Fruit fly (Drosophila melanogaster): Measurements from ENCODE around the gene CG14269.

Gene CG14269

DNA sequence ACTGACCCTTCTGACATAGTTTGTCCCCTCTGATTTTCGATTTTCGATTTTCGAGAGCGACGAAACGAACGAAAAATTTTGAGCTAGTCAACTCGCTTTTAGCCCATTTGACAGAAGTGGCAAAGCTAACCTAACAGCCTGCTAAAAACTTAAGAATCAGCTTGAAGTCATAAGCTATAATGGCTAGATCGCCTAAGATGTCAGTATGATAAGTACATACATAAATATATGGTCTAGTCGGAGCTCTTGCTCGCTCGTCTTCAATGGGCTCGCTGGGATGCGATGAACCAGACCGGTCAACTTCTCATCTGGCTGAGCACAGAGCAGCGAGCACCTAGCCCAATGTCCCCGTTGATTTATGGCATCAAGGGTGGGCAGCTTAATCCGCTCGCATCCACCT lies at the start of gene CG14269:
Gene CG14269 (minus strand): TSS at position 101 of the 400 bp plus-strand sequence.
- TF ChIP-seq CG1621 (tag; optimal IDR thresholded peaks at IDR 0.05) (no peak), CG8632 (GFP tag; optimal IDR thresholded peaks at IDR 0.05) (no peak), vri (GFP tag; optimal IDR thresholded peaks at IDR 0.05) (no peak), CG6808 (GFP tag; optimal IDR thresholded peaks at IDR 0.05) (no peak)

DNA sequence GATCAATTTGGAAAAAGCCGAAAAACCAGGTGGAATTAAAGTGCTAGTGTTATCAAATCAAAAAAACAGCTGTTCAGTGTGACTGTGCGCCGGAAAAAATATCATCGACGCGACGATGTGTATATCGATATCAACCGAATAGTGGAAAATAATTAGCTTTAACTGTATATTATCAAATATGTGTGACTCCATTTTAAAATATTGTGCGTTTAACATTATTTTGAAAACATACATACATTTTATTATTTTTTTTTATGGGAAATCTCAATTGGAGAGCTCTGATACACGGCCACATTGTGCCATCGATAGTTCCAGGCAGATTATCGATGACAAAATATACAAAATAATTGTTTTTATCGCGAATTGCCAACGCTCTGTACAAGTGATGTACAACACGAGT lies 49.7 kb upstream of the CG14269 start, which contains the start of the genes CG14270 and CG10803:
Gene CG14270 (minus strand): TSS at position 75 of the 400 bp plus-strand sequence.
Gene CG10803 (plus strand): TSS at position 347 of the 400 bp plus-strand sequence.
- TF ChIP-seq Hr39 (GFP tag; optimal IDR thresholded peaks at IDR 0.05) (peak; percentile 2), CG3032 (tag; optimal IDR thresholded peaks at IDR 0.05) (no peak), Eip78C (GFP tag) (peak; percentile 32), esn (GFP tag; optimal IDR thresholded peaks at IDR 0.05) (peak; percentile 40), CG3919 (GFP tag; optimal IDR thresholded peaks at IDR 0.05) (no peak), CG31627 (GFP tag; optimal IDR thresholded peaks at IDR 0.05) (peak; percentile 11), svp (GFP tag) (peak; percentile 78), Ets21C (GFP tag; optimal IDR thresholded peaks at IDR 0.05) (peak; percentile 11), dsx (GFP tag; optimal IDR thresholded peaks at IDR 0.05; ENCODE audit: poor library complexity, severe bottlenecking) (no peak), CG10631 (GFP tag; optimal IDR thresholded peaks at IDR 0.05) (peak; percentile 13), lz (GFP tag; optimal IDR thresholded peaks at IDR 0.05) (peak; percentile 23), CG6792 (GFP tag; optimal IDR thresholded peaks at IDR 0.05) (no peak), CG16779 (tag; optimal IDR thresholded peaks at IDR 0.05) (no peak)

dm6 chrX:3482119-3483014 lies 46.8 kb upstream of the CG14269 start, which contains the start of the genes CG10804 and CG10802:
CG10804 (minus strand) TSS chrX:3482322.
CG10802 (plus strand) TSS chrX:3482965.
- peak; percentile 58 for TF ChIP-seq Sox15 (GFP tag; optimal IDR thresholded peaks at IDR 0.05)
- TF ChIP-seq Met (GFP tag; optimal IDR thresholded peaks at IDR 0.05) = peak; percentile 75
- TF ChIP-seq CG9139 (GFP tag; optimal IDR thresholded peaks at IDR 0.05) = no peak
- TF ChIP-seq Eip78C (GFP tag) = peak; percentile 83
- peak; percentile 62 for TF ChIP-seq CG15336 (GFP tag; IDR thresholded peaks at IDR 0.05)
- peak; percentile 76 for TF ChIP-seq Sox14 (GFP tag; optimal IDR thresholded peaks at IDR 0.05)
- peak; percentile 17 for TF ChIP-seq CG11762 (GFP tag; optimal IDR thresholded peaks at IDR 0.05; ENCODE audit: insufficient read depth)
- TF ChIP-seq vri (GFP tag; optimal IDR thresholded peaks at IDR 0.05) = no peak
- TF ChIP-seq OdsH (GFP tag; optimal IDR thresholded peaks at IDR 0.05) = peak; percentile 70
- TF ChIP-seq Blimp-1 (GFP tag; optimal IDR thresholded peaks at IDR 0.05) = no peak
- no peak for TF ChIP-seq CG10669 (GFP tag; optimal IDR thresholded peaks at IDR 0.05)
- peak; percentile 55 for TF ChIP-seq CG6792 (GFP tag; optimal IDR thresholded peaks at IDR 0.05)
- TF ChIP-seq CG11902 (GFP tag; optimal IDR thresholded peaks at IDR 0.05) = peak; percentile 57
- peak; percentile 50 for TF ChIP-seq Ets96B (tag; optimal IDR thresholded peaks at IDR 0.05)
- TF ChIP-seq Hr38 (GFP tag; optimal IDR thresholded peaks at IDR 0.05) = peak; percentile 54
- TF ChIP-seq lz (GFP tag; optimal IDR thresholded peaks at IDR 0.05) = peak; percentile 83
- peak; percentile 76 for TF ChIP-seq CG10631 (GFP tag; optimal IDR thresholded peaks at IDR 0.05)
- peak; percentile 75 for TF ChIP-seq acj6 (GFP tag; optimal IDR thresholded peaks at IDR 0.05)
- peak; percentile 77 for TF ChIP-seq esn (GFP tag; optimal IDR thresholded peaks at IDR 0.05)
- no peak for TF ChIP-seq CG6276 (GFP tag; optimal IDR thresholded peaks at IDR 0.05)
- peak; percentile 59 for TF ChIP-seq CG8319 (GFP tag; optimal IDR thresholded peaks at IDR 0.05)
- TF ChIP-seq CG6163 (GFP tag; IDR thresholded peaks at IDR 0.05) = peak; percentile 74
- no peak for TF ChIP-seq CG7368 (GFP tag; optimal IDR thresholded peaks at IDR 0.05)
- peak; percentile 55 for TF ChIP-seq Lpt (GFP tag; optimal IDR thresholded peaks at IDR 0.05)
- TF ChIP-seq CG4318 (GFP tag; optimal IDR thresholded peaks at IDR 0.05) = no peak
- TF ChIP-seq CG6854 (GFP tag; optimal IDR thresholded peaks at IDR 0.05) = no peak
- peak; percentile 65 for TF ChIP-seq CG3919 (GFP tag; optimal IDR thresholded peaks at IDR 0.05)
- TF ChIP-seq CG1621 (tag; optimal IDR thresholded peaks at IDR 0.05) = no peak
- TF ChIP-seq topi (GFP tag; optimal IDR thresholded peaks at IDR 0.05) = peak; percentile 76
- peak; percentile 60 for TF ChIP-seq CG3032 (tag; optimal IDR thresholded peaks at IDR 0.05)
- peak; percentile 79 for TF ChIP-seq cyc (GFP tag; optimal IDR thresholded peaks at IDR 0.05)
- TF ChIP-seq net (GFP tag; optimal IDR thresholded peaks at IDR 0.05) = no peak
- peak; percentile 74 for TF ChIP-seq Hr4 (GFP tag; optimal IDR thresholded peaks at IDR 0.05)
- TF ChIP-seq spab (GFP tag; optimal IDR thresholded peaks at IDR 0.05) = no peak
- peak; percentile 19 for TF ChIP-seq fd59A (GFP tag; optimal IDR thresholded peaks at IDR 0.05)
- peak; percentile 28; the same call in 1 of the 2 replicates for TF ChIP-seq CG11294 (GFP tag; IDR thresholded peaks at IDR 0.05)
- peak; percentile 60 for TF ChIP-seq Smox (GFP tag; optimal IDR thresholded peaks at IDR 0.05)
